Worm (Caenorhabditis elegans): ENCODE results near the gene srd-69.

The srd-69 gene

DNA sequence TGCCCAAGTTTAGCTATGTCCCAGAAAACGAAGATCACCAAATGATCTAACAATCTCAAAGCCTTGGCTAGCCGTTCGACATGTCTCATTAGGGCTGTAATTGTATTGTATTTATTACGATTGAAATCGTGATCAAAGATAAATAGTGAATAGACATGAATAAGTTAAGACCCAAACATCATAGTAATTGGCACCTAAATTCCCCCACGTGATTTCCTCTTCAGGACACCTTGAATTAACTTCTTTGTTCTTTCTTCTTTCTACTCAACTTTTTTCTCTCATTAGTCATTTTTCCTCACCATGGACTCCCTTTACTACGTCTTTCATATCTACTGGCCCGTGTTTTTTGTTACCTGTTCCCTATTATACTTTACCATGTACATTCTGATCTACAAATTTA lies at the start of gene srd-69:
Gene srd-69, plus strand, starts transcription at position 301 of the 400 bp plus-strand sequence.
- TF ChIP-seq him-1 (tag; optimal IDR thresholded peaks at IDR 0.05) (no peak), W03F9.2 (tag; optimal IDR thresholded peaks at IDR 0.05) (no peak), dao-5 (tag; optimal IDR thresholded peaks at IDR 0.05) (no peak)

- no peak for TF ChIP-seq W03F9.2 (tag; optimal IDR thresholded peaks at IDR 0.05)
- TF ChIP-seq him-1 (tag; optimal IDR thresholded peaks at IDR 0.05), result no peak
- TF ChIP-seq dao-5 (tag; optimal IDR thresholded peaks at IDR 0.05), result no peak
These were observed 48.7 kb upstream of the srd-69 start, which contains the start of the genes fbxa-66 and iffb-1 for ce11 chrIII:2313985-2314494. Gene fbxa-66, minus strand, starts transcription at chrIII:2314035. Gene iffb-1, plus strand, starts transcription at chrIII:2314436.

DNA sequence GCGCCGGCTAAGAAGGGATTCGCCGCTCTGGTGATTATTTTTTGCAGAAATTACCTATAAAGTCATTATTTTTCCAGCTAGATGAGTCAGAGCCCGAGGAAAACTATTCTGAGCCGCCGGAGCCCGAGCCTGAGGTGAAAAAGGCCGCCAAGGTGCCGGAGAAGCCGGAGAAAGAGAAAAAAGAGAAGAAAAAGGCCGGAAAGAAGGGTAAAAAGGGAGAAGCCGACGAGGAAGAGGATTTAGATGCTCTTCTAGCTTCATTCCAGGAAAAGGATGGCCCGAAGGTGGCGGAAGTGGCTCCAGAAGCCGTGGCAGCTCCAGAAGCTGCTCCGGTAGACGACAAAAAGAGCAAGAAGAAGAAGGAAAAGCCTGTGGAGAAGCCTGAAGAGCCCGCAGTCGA lies 48.1 kb upstream of the srd-69 start:
- TF ChIP-seq dao-5 (tag; optimal IDR thresholded peaks at IDR 0.05) (no peak), W03F9.2 (tag; optimal IDR thresholded peaks at IDR 0.05) (no peak), him-1 (tag; optimal IDR thresholded peaks at IDR 0.05) (no peak)

- TF ChIP-seq him-1 (tag; optimal IDR thresholded peaks at IDR 0.05) (no peak), W03F9.2 (tag; optimal IDR thresholded peaks at IDR 0.05) (no peak), dao-5 (tag; optimal IDR thresholded peaks at IDR 0.05) (no peak)
These were observed 46.3 kb upstream of the srd-69 start for ce11 chrIII:2316439-2316838.

- TF ChIP-seq W03F9.2 (tag; optimal IDR thresholded peaks at IDR 0.05), result no peak
- TF ChIP-seq dao-5 (tag; optimal IDR thresholded peaks at IDR 0.05), result no peak
- TF ChIP-seq him-1 (tag; optimal IDR thresholded peaks at IDR 0.05), result no peak
These were observed 38.0 kb upstream of the srd-69 start for ce11 chrIII:2324703-2325102.

DNA sequence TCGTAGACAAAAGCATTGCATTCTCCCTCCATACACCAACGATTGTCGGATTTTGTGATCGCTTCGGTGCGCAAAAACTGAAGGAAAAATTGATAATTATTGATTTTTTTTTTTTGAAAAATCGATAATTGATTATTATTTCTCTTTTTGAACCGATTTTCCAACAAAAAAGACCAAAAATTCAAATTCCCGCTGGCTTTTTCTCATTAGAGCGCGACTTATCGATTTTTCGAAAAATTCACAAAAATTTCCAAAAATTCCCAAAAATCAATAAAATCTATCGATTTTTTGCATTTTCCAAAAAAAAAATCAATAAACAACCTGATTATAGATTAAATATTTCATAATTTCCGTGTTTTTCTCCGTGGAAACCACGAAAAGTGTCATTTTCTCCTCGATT lies 34.1 kb upstream of the srd-69 start:
- no peak for TF ChIP-seq dao-5 (tag; optimal IDR thresholded peaks at IDR 0.05)
- no peak for TF ChIP-seq W03F9.2 (tag; optimal IDR thresholded peaks at IDR 0.05)
- no peak for TF ChIP-seq him-1 (tag; optimal IDR thresholded peaks at IDR 0.05)

DNA sequence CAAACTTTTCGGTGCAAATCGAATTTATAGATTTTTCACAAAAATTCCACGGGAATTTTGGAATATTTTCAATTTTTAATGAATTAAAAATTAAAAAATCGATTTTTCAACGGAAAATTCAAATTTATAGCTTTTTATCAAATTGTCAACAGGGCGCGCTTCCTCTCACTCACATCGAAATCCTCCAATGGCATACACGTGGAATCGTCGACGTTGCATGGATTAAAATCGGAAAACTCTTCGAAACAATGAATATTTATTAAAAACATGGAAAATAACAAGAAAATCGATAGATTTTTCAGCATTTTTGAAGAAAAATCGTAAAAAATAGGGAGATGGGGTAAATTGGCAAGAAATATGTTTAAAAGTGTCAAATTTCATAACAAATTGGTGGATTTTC lies 33.4 kb upstream of the srd-69 start, which contains the start of gene Y54F10BM.12:
Gene Y54F10BM.12, minus strand, starts transcription at position 344 of the 400 bp plus-strand sequence.
- TF ChIP-seq W03F9.2 (tag; optimal IDR thresholded peaks at IDR 0.05) (no peak), him-1 (tag; optimal IDR thresholded peaks at IDR 0.05) (no peak), dao-5 (tag; optimal IDR thresholded peaks at IDR 0.05) (no peak)

ce11 chrIII:2330389-2330788 lies 32.4 kb upstream of the srd-69 start:
- TF ChIP-seq W03F9.2 (tag; optimal IDR thresholded peaks at IDR 0.05), result no peak
- TF ChIP-seq dao-5 (tag; optimal IDR thresholded peaks at IDR 0.05), result no peak
- no peak for TF ChIP-seq him-1 (tag; optimal IDR thresholded peaks at IDR 0.05)

- TF ChIP-seq him-1 (tag; optimal IDR thresholded peaks at IDR 0.05), result no peak
- TF ChIP-seq dao-5 (tag; optimal IDR thresholded peaks at IDR 0.05), result no peak
- TF ChIP-seq W03F9.2 (tag; optimal IDR thresholded peaks at IDR 0.05), result no peak
These were observed 31.6 kb upstream of the srd-69 start, which contains the start of the genes Y54F10BM.13 and ppm-1.D for ce11 chrIII:2331033-2331625. Gene Y54F10BM.13, minus strand, starts transcription at chrIII:2331083. Gene ppm-1.D, plus strand, starts transcription at chrIII:2331572.

DNA sequence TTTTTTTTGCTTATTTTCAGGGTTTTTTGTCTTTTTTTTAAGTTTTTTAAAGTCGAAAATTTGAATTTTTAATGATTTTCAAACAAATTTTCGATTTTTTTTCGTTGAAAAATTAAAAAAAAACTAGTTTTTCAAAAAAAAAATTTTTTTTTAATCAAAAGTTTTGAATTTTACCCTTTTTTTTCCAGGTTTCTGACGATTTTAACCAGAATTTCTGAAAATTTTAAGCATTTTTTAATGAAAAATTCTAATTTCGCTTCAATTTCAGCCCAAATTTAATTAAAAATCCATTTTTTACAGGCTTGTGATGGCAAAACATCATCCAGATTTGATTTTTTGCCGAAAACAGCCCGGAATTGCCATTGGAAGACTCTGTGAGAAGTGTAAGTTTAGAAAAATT lies 19.5 kb upstream of the srd-69 start, which contains the start of gene phf-5:
Gene phf-5, plus strand, starts transcription at position 301 of the 400 bp plus-strand sequence.
- TF ChIP-seq W03F9.2 (tag; optimal IDR thresholded peaks at IDR 0.05), result no peak
- no peak for TF ChIP-seq dao-5 (tag; optimal IDR thresholded peaks at IDR 0.05)
- TF ChIP-seq him-1 (tag; optimal IDR thresholded peaks at IDR 0.05), result no peak

- TF ChIP-seq W03F9.2 (tag; optimal IDR thresholded peaks at IDR 0.05) (no peak), him-1 (tag; optimal IDR thresholded peaks at IDR 0.05) (no peak), dao-5 (tag; optimal IDR thresholded peaks at IDR 0.05) (no peak)
These were observed 15.5 kb upstream of the srd-69 start, which contains the start of gene gip-1 for ce11 chrIII:2347291-2347690. Gene gip-1, plus strand, starts transcription at chrIII:2347591.

DNA sequence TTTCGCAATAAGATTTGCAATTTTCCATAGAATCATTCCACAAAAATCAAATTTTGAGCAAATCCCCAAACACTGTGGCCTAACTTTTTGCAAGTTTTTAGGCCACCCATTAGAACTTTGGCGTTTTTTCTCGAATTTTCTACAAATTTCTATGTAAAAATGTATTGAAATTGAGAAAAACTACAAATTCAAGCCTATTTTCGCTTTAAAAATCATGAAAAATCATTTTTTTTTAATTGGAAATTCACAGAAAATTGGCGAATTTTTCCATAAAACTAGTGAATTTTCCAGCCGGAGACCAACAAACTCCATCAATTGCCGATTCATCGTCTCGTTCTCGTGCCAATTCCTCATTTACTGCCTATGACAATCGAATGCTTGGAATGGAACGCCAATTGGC lies 12.8 kb upstream of the srd-69 start:
- TF ChIP-seq him-1 (tag; optimal IDR thresholded peaks at IDR 0.05) (no peak), dao-5 (tag; optimal IDR thresholded peaks at IDR 0.05) (no peak), W03F9.2 (tag; optimal IDR thresholded peaks at IDR 0.05) (no peak)

- TF ChIP-seq W03F9.2 (tag; optimal IDR thresholded peaks at IDR 0.05), result no peak
- no peak for TF ChIP-seq dao-5 (tag; optimal IDR thresholded peaks at IDR 0.05)
- no peak for TF ChIP-seq him-1 (tag; optimal IDR thresholded peaks at IDR 0.05)
These were observed 5.7 kb downstream of the srd-69 start, which contains the start of gene H04J21.4 for ce11 chrIII:2368424-2368823. Gene H04J21.4, minus strand, starts transcription at chrIII:2368524.

ce11 chrIII:2371864-2372263 lies 9.1 kb downstream of the srd-69 start, which contains the start of gene H04J21.1:
Gene H04J21.1, minus strand, starts transcription at chrIII:2371964.
- TF ChIP-seq him-1 (tag; optimal IDR thresholded peaks at IDR 0.05) (no peak), W03F9.2 (tag; optimal IDR thresholded peaks at IDR 0.05) (no peak), dao-5 (tag; optimal IDR thresholded peaks at IDR 0.05) (no peak)
